Worm (Caenorhabditis elegans): ENCODE data around the gene F38H4.5.

The F38H4.5 gene

ce11 chrIV:11851882-11852281 lies at the start of gene F38H4.5:
Gene F38H4.5 (plus strand): TSS chrIV:11852182.
- no peak for TF ChIP-seq T26A8.4 (GFP tag; IDR thresholded peaks at IDR 0.05)
- no peak for TF ChIP-seq pqm-1 (tag; optimal IDR thresholded peaks at IDR 0.05)
- no peak for TF ChIP-seq nhr-76 (tag; optimal IDR thresholded peaks at IDR 0.05)
- no peak for TF ChIP-seq daf-12 (tag; optimal IDR thresholded peaks at IDR 0.05)
- TF ChIP-seq spr-1 (tag; optimal IDR thresholded peaks at IDR 0.05): no peak

DNA sequence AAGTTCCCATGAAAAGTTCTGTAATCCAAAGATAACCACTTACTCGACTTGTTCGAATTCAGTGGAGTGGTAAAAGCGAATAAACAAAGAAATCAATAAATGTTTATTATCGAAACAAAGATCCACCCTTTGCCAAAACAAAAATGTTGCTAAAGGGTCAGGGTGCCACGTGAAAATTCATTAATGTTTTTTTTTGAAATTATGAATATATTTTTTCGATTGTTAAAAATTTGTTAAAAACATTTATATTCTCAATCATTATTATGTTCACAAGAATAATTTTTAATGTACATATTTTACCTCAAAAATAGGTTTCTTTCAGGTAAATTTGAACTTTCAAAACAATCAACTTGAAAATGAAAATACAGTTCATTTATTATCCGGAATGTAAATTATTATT lies 48.9 kb upstream of the F38H4.5 start, which contains the start of gene H01G02.4:
Gene H01G02.4 (minus strand): TSS at position 101 of the 400 bp plus-strand sequence.
- TF ChIP-seq F37D6.2 (tag; optimal IDR thresholded peaks at IDR 0.05) (no peak), daf-19 (GFP tag; conservative IDR thresholded peaks at IDR 0.05) (no peak), lin-15B (tag; optimal IDR thresholded peaks at IDR 0.05) (no peak), nhr-11 (tag; optimal IDR thresholded peaks at IDR 0.05) (no peak), nhr-48 (tag; optimal IDR thresholded peaks at IDR 0.05) (no peak), T20F7.1 (GFP tag; optimal IDR thresholded peaks at IDR 0.05) (no peak), tag-97 (GFP tag; IDR thresholded peaks at IDR 0.05) (no peak), mep-1 (tag; optimal IDR thresholded peaks at IDR 0.05) (no peak), mdl-1 (tag; optimal IDR thresholded peaks at IDR 0.05) (no peak), spr-1 (tag; optimal IDR thresholded peaks at IDR 0.05) (no peak), duxl-1 (tag; optimal IDR thresholded peaks at IDR 0.05; ENCODE audit: poor library complexity) (no peak), madf-9 (GFP tag; conservative IDR thresholded peaks at IDR 0.05) (no peak), tra-1 (GFP tag; IDR thresholded peaks at IDR 0.05) (no peak), hif-1 (tag; optimal IDR thresholded peaks at IDR 0.05) (no peak), ZK546.5 (tag; optimal IDR thresholded peaks at IDR 0.05) (no peak), zag-1 (tag; optimal IDR thresholded peaks at IDR 0.05) (no peak)

- no peak for TF ChIP-seq egl-43 (GFP tag; IDR thresholded peaks at IDR 0.05)
- no peak for TF ChIP-seq Y5F2A.4 (GFP tag; optimal IDR thresholded peaks at IDR 0.05)
- TF ChIP-seq ceh-28 (tag; optimal IDR thresholded peaks at IDR 0.05): no peak
- no peak for TF ChIP-seq ZK546.5 (tag; optimal IDR thresholded peaks at IDR 0.05)
- no peak for TF ChIP-seq lin-39 (tag; optimal IDR thresholded peaks at IDR 0.05)
- no peak for TF ChIP-seq dpl-1 (GFP tag; optimal IDR thresholded peaks at IDR 0.05)
- TF ChIP-seq sdz-12 (GFP tag; optimal IDR thresholded peaks at IDR 0.05): no peak
- TF ChIP-seq mes-2 (tag; optimal IDR thresholded peaks at IDR 0.05; ENCODE audit: poor library complexity, severe bottlenecking): no peak
- TF ChIP-seq F10B5.3 (tag; optimal IDR thresholded peaks at IDR 0.05): no peak
- no peak for TF ChIP-seq F44E2.7 (GFP tag; IDR thresholded peaks at IDR 0.05)
- no peak for TF ChIP-seq tra-1 (GFP tag; IDR thresholded peaks at IDR 0.05)
- no peak for TF ChIP-seq zag-1 (tag; optimal IDR thresholded peaks at IDR 0.05)
- no peak for TF ChIP-seq rbr-2 (tag; optimal IDR thresholded peaks at IDR 0.05)
- TF ChIP-seq zfp-2 (tag; optimal IDR thresholded peaks at IDR 0.05): no peak
- TF ChIP-seq jun-1 (tag; optimal IDR thresholded peaks at IDR 0.05): no peak
- no peak for TF ChIP-seq lsy-2 (tag; optimal IDR thresholded peaks at IDR 0.05)
- TF ChIP-seq T26A8.4 (GFP tag; IDR thresholded peaks at IDR 0.05): no peak
Measured at ce11 chrIV:11804053-11804452, 47.9 kb upstream of the F38H4.5 start, which contains the start of gene H01G02.1. Gene H01G02.1 (minus strand): TSS chrIV:11804153.

DNA sequence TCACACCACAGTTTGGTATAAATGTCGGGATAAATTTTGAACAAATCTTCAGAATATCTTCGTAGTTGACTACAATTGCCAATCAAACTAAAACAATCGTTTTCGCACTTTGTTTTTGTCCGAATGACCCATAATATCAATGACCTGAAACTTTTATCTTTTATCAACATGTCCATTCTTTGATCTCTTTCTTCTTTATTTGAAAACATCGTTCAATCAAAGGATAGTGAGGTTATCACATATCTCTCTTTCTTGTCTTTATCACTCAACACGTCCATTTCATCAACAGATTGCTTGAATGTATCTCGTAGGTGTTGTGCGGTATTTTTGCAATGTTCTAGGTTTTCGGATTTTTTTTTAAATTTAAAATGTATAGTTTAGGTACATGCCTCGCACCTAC lies 42.9 kb upstream of the F38H4.5 start:
- no peak for TF ChIP-seq hmg-1.1 (GFP tag; IDR thresholded peaks at IDR 0.05)
- TF ChIP-seq sdz-12 (GFP tag; optimal IDR thresholded peaks at IDR 0.05): no peak
- no peak for TF ChIP-seq lin-39 (tag; optimal IDR thresholded peaks at IDR 0.05)
- no peak for TF ChIP-seq Y105C5A.15 (GFP tag; IDR thresholded peaks at IDR 0.05)
- no peak for TF ChIP-seq daf-8 (GFP tag; IDR thresholded peaks at IDR 0.05)
- no peak for TF ChIP-seq ztf-11 (tag; optimal IDR thresholded peaks at IDR 0.05)
- TF ChIP-seq nhr-25 (tag; optimal IDR thresholded peaks at IDR 0.05; ENCODE audit: borderline replicate concordance, insufficient read depth): no peak
- TF ChIP-seq hlh-30 (tag; optimal IDR thresholded peaks at IDR 0.05; ENCODE audit: insufficient read depth): peak; percentile 12
- TF ChIP-seq ceh-62 (tag; optimal IDR thresholded peaks at IDR 0.05): no peak
- no peak for TF ChIP-seq ceh-20 (GFP tag; IDR thresholded peaks at IDR 0.05)
- peak in 1 of 2 experiments; percentile 0 for TF ChIP-seq daf-16 (GFP tag; optimal IDR thresholded peaks at IDR 0.05)
- no peak for TF ChIP-seq daf-16 (tag; optimal IDR thresholded peaks at IDR 0.05)
- TF ChIP-seq nhr-28 (tag; optimal IDR thresholded peaks at IDR 0.05): peak; percentile 75
- TF ChIP-seq madf-5 (GFP tag; IDR thresholded peaks at IDR 0.05): no peak
- TF ChIP-seq ZK337.2 (GFP tag; IDR thresholded peaks at IDR 0.05): no peak

Data from whole organism, L4 larva.